Fruit fly (Drosophila melanogaster): Measurements from ENCODE around the gene BBS8.
A peak's percentile ranks its signal among the peaks of the same experiment; 100 is the strongest.

Gene BBS8

DNA sequence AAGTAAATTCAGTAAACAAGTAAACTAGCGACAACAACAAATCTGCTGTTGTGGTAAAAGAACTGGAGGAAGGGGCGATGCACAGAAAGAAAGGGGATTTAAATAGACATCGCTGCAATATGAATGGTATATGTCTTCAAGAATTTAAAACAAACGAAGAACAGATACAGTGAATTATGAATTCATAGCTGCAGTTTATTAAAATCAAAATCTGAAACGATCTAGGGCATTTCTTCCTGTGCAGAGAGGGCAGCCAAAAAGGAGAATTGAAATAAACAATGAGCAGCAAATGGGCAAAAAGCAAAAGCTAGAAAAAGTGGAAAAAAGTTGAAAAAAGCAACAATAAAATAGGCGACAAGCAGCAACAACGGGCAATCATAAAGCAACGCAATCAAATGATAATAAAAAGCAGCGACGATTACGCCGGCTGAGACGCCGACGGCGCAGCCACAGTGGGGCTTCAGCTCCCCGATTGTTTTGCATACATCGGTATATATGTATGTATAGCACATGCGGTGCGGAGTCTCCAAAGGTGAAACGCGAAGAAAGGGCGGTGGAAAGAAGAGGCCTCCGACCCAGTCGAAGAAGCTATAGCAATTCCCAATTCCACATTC, 46.2 kb downstream of the BBS8 start (continued):
- TF ChIP-seq CG3032 (tag; optimal IDR thresholded peaks at IDR 0.05), result peak; percentile 30
- peak; percentile 84 for TF ChIP-seq eg (GFP tag; IDR thresholded peaks at IDR 0.05)
- TF ChIP-seq CG11902 (GFP tag; optimal IDR thresholded peaks at IDR 0.05), result no peak
- peak; percentile 19 for TF ChIP-seq CG34406 (GFP tag; optimal IDR thresholded peaks at IDR 0.05)
- peak; percentile 45 for TF ChIP-seq dsx (GFP tag; optimal IDR thresholded peaks at IDR 0.05; ENCODE audit: poor library complexity, severe bottlenecking)
- no peak for TF ChIP-seq CG8632 (GFP tag; optimal IDR thresholded peaks at IDR 0.05)
- TF ChIP-seq CG9139 (GFP tag; optimal IDR thresholded peaks at IDR 0.05), result no peak
- no peak for TF ChIP-seq fd85E (GFP tag; optimal IDR thresholded peaks at IDR 0.05)
- peak; percentile 47 for TF ChIP-seq CG7368 (GFP tag; optimal IDR thresholded peaks at IDR 0.05)
- TF ChIP-seq Sox102F (GFP tag; optimal IDR thresholded peaks at IDR 0.05), result peak; percentile 29
- TF ChIP-seq ss (GFP tag; optimal IDR thresholded peaks at IDR 0.05), result no peak
- TF ChIP-seq pdm3 (GFP tag; optimal IDR thresholded peaks at IDR 0.05), result peak; percentile 55
- peak; percentile 56 for TF ChIP-seq CG3919 (GFP tag; optimal IDR thresholded peaks at IDR 0.05)
- peak; percentile 13 for TF ChIP-seq CG10669 (GFP tag; optimal IDR thresholded peaks at IDR 0.05)
- peak; percentile 40 for TF ChIP-seq CG6792 (GFP tag; optimal IDR thresholded peaks at IDR 0.05)
- TF ChIP-seq CG6163 (GFP tag; IDR thresholded peaks at IDR 0.05), result peak; percentile 81
- TF ChIP-seq salr (GFP tag; optimal IDR thresholded peaks at IDR 0.05), result peak in 1 of 2 experiments; percentile 69
- no peak for TF ChIP-seq CG8319 (GFP tag; optimal IDR thresholded peaks at IDR 0.05)
- no peak for TF ChIP-seq fd59A (GFP tag; optimal IDR thresholded peaks at IDR 0.05)
- no peak for TF ChIP-seq fkh (GFP tag; optimal IDR thresholded peaks at IDR 0.05)
- TF ChIP-seq CG8119 (GFP tag; IDR thresholded peaks at IDR 0.05), result peak; percentile 76
- TF ChIP-seq CG6808 (GFP tag; optimal IDR thresholded peaks at IDR 0.05), result peak; percentile 45
- peak; percentile 31 for TF ChIP-seq CG1621 (tag; optimal IDR thresholded peaks at IDR 0.05)
- peak; percentile 47 for TF ChIP-seq esn (GFP tag; optimal IDR thresholded peaks at IDR 0.05)
- TF ChIP-seq CG6276 (GFP tag; optimal IDR thresholded peaks at IDR 0.05), result peak; percentile 88
- TF ChIP-seq Eip78C (GFP tag), result peak; percentile 87
- peak; percentile 40 for TF ChIP-seq acj6 (GFP tag; optimal IDR thresholded peaks at IDR 0.05)
- TF ChIP-seq CG11294 (GFP tag; IDR thresholded peaks at IDR 0.05), result peak; percentile 25; the same call in 1 of the 2 replicates
- TF ChIP-seq Sox15 (GFP tag; optimal IDR thresholded peaks at IDR 0.05), result no peak
- peak; percentile 49 for TF ChIP-seq lz (GFP tag; optimal IDR thresholded peaks at IDR 0.05)
- peak; percentile 75 for TF ChIP-seq dac (GFP tag; optimal IDR thresholded peaks at IDR 0.05)
- peak; percentile 72 for TF ChIP-seq Gug (GFP tag; IDR thresholded peaks at IDR 0.05)
- peak; percentile 37 for TF ChIP-seq topi (GFP tag; optimal IDR thresholded peaks at IDR 0.05)
- peak; percentile 37 for TF ChIP-seq CG31627 (GFP tag; optimal IDR thresholded peaks at IDR 0.05)

DNA sequence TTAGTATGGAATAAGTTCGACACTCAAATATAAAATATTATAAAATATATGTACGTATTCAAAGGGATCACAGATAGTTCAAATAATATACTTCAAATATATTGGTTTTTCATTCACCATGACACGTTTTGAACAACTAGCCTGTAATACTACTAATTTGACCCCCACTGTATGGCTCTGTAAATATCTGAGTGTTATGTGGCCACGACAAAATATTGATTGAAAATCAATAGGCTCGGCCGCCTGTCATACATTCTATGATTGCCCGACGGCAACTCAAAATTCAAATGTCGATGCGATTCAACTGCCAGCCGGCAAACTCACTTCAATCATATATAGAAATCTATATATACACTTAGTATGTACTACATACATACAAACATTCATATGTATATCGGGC, 47.2 kb downstream of the BBS8 start:
- TF ChIP-seq CG1621 (tag; optimal IDR thresholded peaks at IDR 0.05) (no peak), CG6854 (GFP tag; optimal IDR thresholded peaks at IDR 0.05) (no peak), eg (GFP tag; IDR thresholded peaks at IDR 0.05) (no peak), Gug (GFP tag; IDR thresholded peaks at IDR 0.05) (no peak), Eip78C (GFP tag) (no peak), Blimp-1 (GFP tag; optimal IDR thresholded peaks at IDR 0.05) (no peak), CG6163 (GFP tag; IDR thresholded peaks at IDR 0.05) (no peak)

- TF ChIP-seq Eip93F (GFP tag; optimal IDR thresholded peaks at IDR 0.05), result no peak
- peak; percentile 78 for TF ChIP-seq CG32006 (GFP tag; optimal IDR thresholded peaks at IDR 0.05)
- TF ChIP-seq eg (GFP tag; IDR thresholded peaks at IDR 0.05), result peak; percentile 82
- TF ChIP-seq Hr39 (GFP tag; optimal IDR thresholded peaks at IDR 0.05), result peak; percentile 71
- TF ChIP-seq acj6 (GFP tag; optimal IDR thresholded peaks at IDR 0.05), result peak; percentile 41
- peak; percentile 18 for TF ChIP-seq Lpt (GFP tag; optimal IDR thresholded peaks at IDR 0.05)
- peak; percentile 54 for TF ChIP-seq Ets21C (GFP tag; optimal IDR thresholded peaks at IDR 0.05)
- TF ChIP-seq vri (GFP tag; optimal IDR thresholded peaks at IDR 0.05), result peak; percentile 85
- no peak for TF ChIP-seq CG8632 (GFP tag; optimal IDR thresholded peaks at IDR 0.05)
- peak; percentile 44 for TF ChIP-seq CG11762 (GFP tag; optimal IDR thresholded peaks at IDR 0.05; ENCODE audit: insufficient read depth)
- TF ChIP-seq Ets96B (tag; optimal IDR thresholded peaks at IDR 0.05), result no peak
- no peak for TF ChIP-seq CG10631 (GFP tag; optimal IDR thresholded peaks at IDR 0.05)
- peak; percentile 64 for TF ChIP-seq Sox14 (GFP tag; optimal IDR thresholded peaks at IDR 0.05)
- peak; percentile 32 for TF ChIP-seq CG11902 (GFP tag; optimal IDR thresholded peaks at IDR 0.05)
- TF ChIP-seq CG34406 (GFP tag; optimal IDR thresholded peaks at IDR 0.05), result peak; percentile 52
- TF ChIP-seq CG6808 (GFP tag; optimal IDR thresholded peaks at IDR 0.05), result peak; percentile 68
- peak; percentile 74 for TF ChIP-seq Hr4 (GFP tag; optimal IDR thresholded peaks at IDR 0.05)
- no peak for TF ChIP-seq CG1621 (tag; optimal IDR thresholded peaks at IDR 0.05)
- peak; percentile 69 for TF ChIP-seq CG31627 (GFP tag; optimal IDR thresholded peaks at IDR 0.05)
Observed at dm6 chr2L:470336-470934, 47.8 kb downstream of the BBS8 start.

Measured in whole organism, prepupa.